Worm (Caenorhabditis elegans): ENCODE measurements around the gene F07C6.6.

- TF ChIP-seq ama-1 (optimal IDR thresholded peaks at IDR 0.05), result no peak
- TF ChIP-seq flt-1 (GFP tag; IDR thresholded peaks at IDR 0.05), result no peak
- no peak for TF ChIP-seq ceh-13 (GFP tag; optimal IDR thresholded peaks at IDR 0.05)
- TF ChIP-seq tbx-11 (GFP tag; IDR thresholded peaks at IDR 0.05), result no peak
- no peak for TF ChIP-seq hnd-1 (tag; optimal IDR thresholded peaks at IDR 0.05)
- TF ChIP-seq tra-4 (tag; optimal IDR thresholded peaks at IDR 0.05), result no peak
Observed at ce11 chrIV:12836208-12836607, 43.6 kb downstream of the F07C6.6 start, which contains the start of gene M02B1.3.
